Fruit fly (Drosophila melanogaster): ENCODE data around the gene Gr93b.

DNA sequence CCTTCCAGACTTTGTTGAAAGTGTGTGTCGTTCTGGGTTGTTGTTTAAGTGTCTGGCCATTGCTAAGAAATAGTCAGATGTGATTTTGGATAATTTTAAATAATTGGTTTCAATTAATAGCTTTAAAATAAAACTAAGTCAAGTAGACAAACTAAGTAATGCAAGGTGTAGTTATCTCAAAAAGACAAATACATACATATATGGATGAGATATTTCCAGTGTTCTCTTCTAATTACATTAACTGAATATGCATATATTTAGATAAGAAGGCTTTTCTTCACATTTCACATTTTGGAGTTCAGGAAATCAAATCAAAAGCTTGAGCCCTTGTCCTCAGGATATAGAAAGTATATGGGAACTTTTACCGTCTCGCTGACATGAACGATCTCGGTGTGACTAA lies 34.1 kb upstream of the Gr93b start, which contains the start of gene P5CDh2:
- TF ChIP-seq CG3281 (GFP tag; optimal IDR thresholded peaks at IDR 0.05): no peak
- TF ChIP-seq CG31224 (GFP tag; IDR thresholded peaks at IDR 0.05): no peak
- no peak for TF ChIP-seq ara (GFP tag; IDR thresholded peaks at IDR 0.05)
- TF ChIP-seq CG9876 (GFP tag; optimal IDR thresholded peaks at IDR 0.05): no peak
